Fruit fly (Drosophila melanogaster): ENCODE results near the gene Vha16-5.

DNA sequence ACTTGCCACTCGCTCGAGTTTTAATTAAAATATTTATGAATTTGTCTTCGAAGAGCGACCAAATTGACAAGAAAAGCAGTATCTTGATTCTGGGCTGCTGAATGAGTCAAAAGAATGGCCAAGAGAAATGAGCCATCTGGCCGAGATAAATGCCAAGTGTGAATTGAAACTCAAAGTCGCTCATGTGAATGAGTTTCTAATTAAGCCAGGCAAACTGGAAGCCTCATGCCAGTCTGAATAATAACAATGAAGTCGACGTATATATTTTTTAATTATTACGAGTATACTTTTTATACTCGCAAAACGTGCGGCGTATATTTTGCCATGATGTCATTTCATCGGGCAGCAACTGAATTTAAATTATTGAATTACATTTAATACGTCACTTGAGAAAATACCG lies 27.5 kb downstream of the Vha16-5 start, which contains the start of gene Lip2:
- TF ChIP-seq salr (GFP tag; optimal IDR thresholded peaks at IDR 0.05) (no peak), Sox102F (GFP tag; optimal IDR thresholded peaks at IDR 0.05) (no peak)
